Worm (Caenorhabditis elegans) whole organism, L4/young adult: ENCODE data around the gene C54F6.15.

Source experiments
- W03F9.2 ChIP-seq: fragments of 150-350 bp; optimal IDR thresholded peaks from 2 replicates; lab custom pipeline; 2014; ENCODE audit warnings: missing biosample characterization, missing genetic modification characterization
- dao-5 ChIP-seq: sonication (generic microtip); optimal IDR thresholded peaks from 2 replicates; lab custom pipeline; 2016; ENCODE audit warnings: missing genotype, missing genetic modification characterization, moderate library complexity, missing compliant biosample characterization
- him-1 ChIP-seq: sonication (generic microtip); optimal IDR thresholded peaks from 2 replicates; lab custom pipeline; 2016; ENCODE audit warnings: missing genotype, missing genetic modification reagents, missing genetic modification characterization, missing compliant biosample characterization

DNA sequence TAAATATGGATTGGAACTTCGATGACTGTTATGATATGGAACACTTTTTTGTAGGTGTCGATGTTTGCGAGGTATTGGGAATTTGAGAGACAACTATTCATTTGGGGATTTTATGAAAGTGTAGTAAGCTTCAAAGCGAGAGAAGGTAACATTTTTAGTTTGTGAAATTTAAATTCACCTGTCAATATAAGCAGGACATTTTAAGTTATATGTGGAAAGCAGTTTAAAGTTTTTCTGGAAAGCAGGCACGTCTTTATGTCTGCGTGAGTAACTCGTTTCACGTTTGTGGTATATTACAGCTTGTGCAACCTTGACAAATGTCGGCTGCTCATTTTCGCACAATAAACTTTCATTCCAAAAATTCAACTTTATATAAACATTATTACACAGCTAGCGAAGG lies 17.9 kb downstream of the C54F6.15 start, which contains the start of gene srh-229:
- TF ChIP-seq him-1 (tag; lab: Kevin White, UChicago) (no peak), W03F9.2 (tag; lab: Kevin White, UChicago) (no peak), dao-5 (tag; lab: Kevin White, UChicago) (no peak)
